Fruit fly (Drosophila melanogaster) whole organism, prepupa: ENCODE data around the gene Wwox.

Source experiments
- CG10631 ChIP-seq: fragments of 200-800 bp; sonication (Bioruptor generic); optimal IDR thresholded peaks from 2 replicates; lab custom pipeline; 2016; ENCODE audit warnings: missing biosample characterization, missing genetic modification characterization
- CG11902 ChIP-seq: fragments of 200-800 bp; sonication (Bioruptor generic); optimal IDR thresholded peaks from 3 replicates; lab custom pipeline; 2016; ENCODE audit warnings: missing biosample characterization, missing genetic modification characterization
- CG15336 ChIP-seq: fragments of 200-800 bp; sonication (Bioruptor generic); IDR thresholded peaks from 2 replicates; pipeline ENCODE4 v1.3.6; 2022; ENCODE audit warnings: missing biosample characterization, missing genetic modification characterization
- CG1621 ChIP-seq: fragments of 200-800 bp; sonication (Bioruptor generic); optimal IDR thresholded peaks from 3 replicates; lab custom pipeline; 2018; ENCODE audit warnings: missing biosample characterization, mild to moderate bottlenecking, missing genetic modification characterization
- CG3032 ChIP-seq: fragments of 200-800 bp; optimal IDR thresholded peaks from 2 replicates; lab custom pipeline; 2019; ENCODE audit warnings: missing biosample characterization, mild to moderate bottlenecking, missing genetic modification characterization, moderate library complexity
- CG34406 ChIP-seq: fragments of 200-800 bp; sonication (Bioruptor generic); optimal IDR thresholded peaks from 3 replicates; lab custom pipeline; 2016; ENCODE audit warnings: missing biosample characterization, missing genetic modification characterization
- CG6163 ChIP-seq: fragments of 200-800 bp; sonication (Bioruptor generic); IDR thresholded peaks from 3 replicates; pipeline ENCODE4 v1.3.6; 2022; ENCODE audit warnings: missing biosample characterization, missing genetic modification characterization
- CG6276 ChIP-seq: fragments of 200-800 bp; sonication (Bioruptor generic); optimal IDR thresholded peaks from 2 replicates; lab custom pipeline; 2017; ENCODE audit warnings: missing biosample characterization, mild to moderate bottlenecking, missing genetic modification characterization
- CG6808 ChIP-seq: fragments of 200-800 bp; sonication (Bioruptor generic); optimal IDR thresholded peaks from 3 replicates; lab custom pipeline; 2017; ENCODE audit warnings: missing biosample characterization, missing genetic modification characterization, mild to moderate bottlenecking, moderate library complexity, missing genetic modification reagents
- CG6854 ChIP-seq: fragments of 200-800 bp; sonication (Bioruptor generic); optimal IDR thresholded peaks from 2 replicates; lab custom pipeline; 2017; ENCODE audit warnings: missing biosample characterization, mild to moderate bottlenecking, missing genetic modification characterization
- CG8119 ChIP-seq: fragments of 200-800 bp; sonication (Bioruptor generic); IDR thresholded peaks from 3 replicates; pipeline ENCODE4 v1.3.6; 2022; ENCODE audit warnings: missing biosample characterization, missing genetic modification characterization
- CG8632 ChIP-seq: fragments of 200-800 bp; sonication (Bioruptor generic); optimal IDR thresholded peaks from 3 replicates; lab custom pipeline; 2016; ENCODE audit warnings: missing biosample characterization, missing genetic modification characterization
- CG9139 ChIP-seq: fragments of 200-800 bp; sonication (Bioruptor generic); optimal IDR thresholded peaks from 3 replicates; lab custom pipeline; 2017; ENCODE audit warnings: missing biosample characterization, mild to moderate bottlenecking, missing genetic modification characterization
- Eip78C ChIP-seq: fragments of 200-800 bp; sonication (Bioruptor generic); peaks from one replicate; lab custom pipeline; 2016; ENCODE audit warnings: missing biosample characterization, missing genetic modification characterization
- Eip93F ChIP-seq: fragments of 200-800 bp; sonication (Bioruptor generic); optimal IDR thresholded peaks from 2 replicates; lab custom pipeline; 2016; ENCODE audit warnings: missing biosample characterization, mild to moderate bottlenecking, missing genetic modification characterization
- Hr39 ChIP-seq: fragments of 200-800 bp; sonication (Bioruptor generic); optimal IDR thresholded peaks from 2 replicates; lab custom pipeline; 2016; ENCODE audit warnings: missing biosample characterization, missing genetic modification characterization
- Hr4 ChIP-seq: fragments of 200-800 bp; sonication (Bioruptor generic); optimal IDR thresholded peaks from 3 replicates; lab custom pipeline; 2016; ENCODE audit warnings: missing biosample characterization, missing genetic modification characterization
- Lpt ChIP-seq: fragments of 200-800 bp; sonication (Bioruptor generic); optimal IDR thresholded peaks from 3 replicates; lab custom pipeline; 2016; ENCODE audit warnings: missing biosample characterization, missing genetic modification characterization
- OdsH ChIP-seq: fragments of 200-800 bp; sonication (Bioruptor generic); optimal IDR thresholded peaks from 3 replicates; lab custom pipeline; 2016; ENCODE audit warnings: missing biosample characterization, missing genetic modification characterization
- Sox102F ChIP-seq: fragments of 200-800 bp; sonication (Bioruptor generic); optimal IDR thresholded peaks from 2 replicates; lab custom pipeline; 2016; ENCODE audit warnings: missing biosample characterization, mild to moderate bottlenecking, missing genetic modification characterization
- Sox14 ChIP-seq: fragments of 200-800 bp; sonication (Bioruptor generic); optimal IDR thresholded peaks from 3 replicates; lab custom pipeline; 2016; ENCODE audit warnings: missing biosample characterization, missing genetic modification characterization
- achi ChIP-seq: fragments of 200-800 bp; sonication (Bioruptor generic); optimal IDR thresholded peaks from 3 replicates; lab custom pipeline; 2016; ENCODE audit warnings: missing biosample characterization, missing genetic modification characterization
- acj6 ChIP-seq: fragments of 200-800 bp; sonication (Bioruptor generic); optimal IDR thresholded peaks from 3 replicates; lab custom pipeline; 2016; ENCODE audit warnings: missing biosample characterization, missing genetic modification characterization
- cyc ChIP-seq: fragments of 200-800 bp; sonication (Bioruptor generic); optimal IDR thresholded peaks from 3 replicates; lab custom pipeline; 2016; ENCODE audit warnings: missing biosample characterization, missing genetic modification characterization
- dsx ChIP-seq: fragments of 200-800 bp; optimal IDR thresholded peaks from 3 replicates; lab custom pipeline; 2019; ENCODE audit warnings: missing biosample characterization, mild to moderate bottlenecking, missing genetic modification characterization, moderate library complexity; ENCODE audit not compliant: poor library complexity, severe bottlenecking
- eg ChIP-seq: fragments of 200-800 bp; sonication (Bioruptor generic); IDR thresholded peaks from 3 replicates; pipeline ENCODE4 v1.3.6; 2022; ENCODE audit warnings: missing biosample characterization, missing genetic modification characterization
- esn ChIP-seq: fragments of 200-800 bp; sonication (Bioruptor generic); optimal IDR thresholded peaks from 2 replicates; lab custom pipeline; 2016; ENCODE audit warnings: missing biosample characterization, mild to moderate bottlenecking, missing genetic modification characterization, moderate library complexity
- fd59A ChIP-seq: fragments of 200-800 bp; sonication (Bioruptor generic); optimal IDR thresholded peaks from 2 replicates; lab custom pipeline; 2017; ENCODE audit warnings: missing biosample characterization, mild to moderate bottlenecking, missing genetic modification characterization, missing genetic modification reagents
- fkh ChIP-seq: fragments of 200-800 bp; sonication (Bioruptor generic); optimal IDR thresholded peaks from 3 replicates; lab custom pipeline; 2017; ENCODE audit warnings: missing biosample characterization, mild to moderate bottlenecking, missing genetic modification characterization, moderate library complexity
- net ChIP-seq: fragments of 200-800 bp; sonication (Bioruptor generic); optimal IDR thresholded peaks from 3 replicates; lab custom pipeline; 2016; ENCODE audit warnings: missing biosample characterization, missing genetic modification characterization
- ss ChIP-seq, 2 experiments: fragments of 200-800 bp; sonication (Bioruptor generic); optimal IDR thresholded peaks; 2 replicates in 1 of 2; 3 replicates in 1 of 2; lab custom pipeline; 2017 to 2018; ENCODE audit warnings: mild to moderate bottlenecking in 2 of 2, missing biosample characterization in 2 of 2, missing genetic modification characterization in 2 of 2, moderate library complexity in 1 of 2
- vri ChIP-seq: fragments of 200-800 bp; sonication (Bioruptor generic); optimal IDR thresholded peaks from 3 replicates; lab custom pipeline; 2016; ENCODE audit warnings: missing biosample characterization, mild to moderate bottlenecking, missing genetic modification characterization

The Wwox gene

dm6 chr2L:8030693-8031210, 26.7 kb upstream of the Wwox start, which contains the start of gene Cka:
Gene Cka (plus strand): TSS chr2L:8030721.
- TF ChIP-seq ss (GFP tag; optimal IDR thresholded peaks at IDR 0.05; lab: Kevin White, UChicago) (peak; percentile 21 to 40), dsx (GFP tag; lab: Kevin White, UChicago) (peak; percentile 42), Eip78C (GFP tag; lab: Kevin White, UChicago) (peak; percentile 73), OdsH (no peak), CG6276 (GFP tag; lab: Kevin White, UChicago) (no peak), CG34406 (GFP tag; lab: Kevin White, UChicago) (peak; percentile 14), esn (GFP tag; lab: Kevin White, UChicago) (peak; percentile 8), CG1621 (peak; percentile 39), CG6163 (GFP tag; lab: Robert Waterston, UW) (0 out of 3 replicates have a peak, but pooled peaks have one; percentile 21), CG8119 (GFP tag; lab: Robert Waterston, UW) (peak; percentile 19; the same call in 1 of the 3 replicates), acj6 (GFP tag; lab: Kevin White, UChicago) (no peak), CG9139 (GFP tag; lab: Kevin White, UChicago) (peak; percentile 27), CG3032 (tag; lab: Kevin White, UChicago) (no peak), Sox14 (GFP tag; lab: Kevin White, UChicago) (peak; percentile 76), fkh (GFP tag; lab: Kevin White, UChicago) (peak; percentile 92), net (peak; percentile 13), CG6808 (GFP tag; lab: Kevin White, UChicago) (peak; percentile 14), vri (GFP tag; lab: Kevin White, UChicago) (peak; percentile 35), eg (peak; percentile 63), CG15336 (GFP tag; lab: Robert Waterston, UW) (peak; percentile 29; the same call in 1 of the 2 replicates), CG8632 (GFP tag; lab: Kevin White, UChicago) (no peak)

dm6 chr2L:8030102-8030501, 26.0 kb upstream of the Wwox start:
- TF ChIP-seq Hr39 (GFP tag; lab: Kevin White, UChicago) (no peak), Hr4 (GFP tag; lab: Kevin White, UChicago) (peak; percentile 25)

dm6 chr2L:8029160-8029852, 25.2 kb upstream of the Wwox start, which contains the start of gene baf:
Gene baf (plus strand): TSS chr2L:8029462.
- peak; percentile 58 for TF ChIP-seq achi
- TF ChIP-seq ss (GFP tag; optimal IDR thresholded peaks at IDR 0.05; lab: Kevin White, UChicago) = peak; percentile 36 to 38
- no peak for TF ChIP-seq Sox102F (GFP tag; lab: Kevin White, UChicago)
- peak; percentile 7 for TF ChIP-seq CG3032 (tag; lab: Kevin White, UChicago)
- no peak for TF ChIP-seq acj6 (GFP tag; lab: Kevin White, UChicago)
- peak; percentile 71 for TF ChIP-seq Eip78C (GFP tag; lab: Kevin White, UChicago)
- peak; percentile 45 for TF ChIP-seq CG6854 (GFP tag; lab: Kevin White, UChicago)
- peak; percentile 89 for TF ChIP-seq fkh (GFP tag; lab: Kevin White, UChicago)

- TF ChIP-seq dsx (GFP tag; lab: Kevin White, UChicago) = no peak
- no peak for TF ChIP-seq Sox102F (GFP tag; lab: Kevin White, UChicago)
- no peak for TF ChIP-seq CG10631 (GFP tag; lab: Kevin White, UChicago)
- no peak for TF ChIP-seq CG15336 (GFP tag; lab: Robert Waterston, UW)
- TF ChIP-seq Lpt = no peak
- no peak for TF ChIP-seq CG6808 (GFP tag; lab: Kevin White, UChicago)
- no peak for TF ChIP-seq fd59A (GFP tag; lab: Kevin White, UChicago)
- no peak for TF ChIP-seq CG3032 (tag; lab: Kevin White, UChicago)
- TF ChIP-seq CG11902 = no peak
- no peak for TF ChIP-seq cyc (GFP tag; lab: Kevin White, UChicago)
- TF ChIP-seq Eip93F = no peak
Measured at dm6 chr2L:8024325-8024724, 20.2 kb upstream of the Wwox start.
